Worm (Caenorhabditis elegans) whole organism, L2 larva: ENCODE results near the gene T14G12.11.

Source experiments
- C34F6.9 ChIP-seq: fragments of 150-350 bp; optimal IDR thresholded peaks from 2 replicates; lab custom pipeline; 2014; ENCODE audit warnings: missing biosample characterization, missing genetic modification characterization
- elt-1 ChIP-seq: fragments of 150-350 bp; optimal IDR thresholded peaks from 2 replicates; lab custom pipeline; 2014; ENCODE audit warnings: missing biosample characterization, missing genetic modification characterization
- lin-39 ChIP-seq: fragments of 150-350 bp; optimal IDR thresholded peaks from 2 replicates; lab custom pipeline; 2014; ENCODE audit warnings: missing biosample characterization, missing genetic modification reagents, missing genetic modification characterization
- lsy-2 ChIP-seq, 2 experiments: fragments of 150-350 bp in 1 of 2; sonication (generic microtip) in 1 of 2; optimal IDR thresholded peaks; 2 replicates each; lab custom pipeline; 2014 to 2017; ENCODE audit warnings: missing biosample characterization in 2 of 2, missing genetic modification characterization in 2 of 2
- nhr-10 ChIP-seq: sonication (generic microtip); optimal IDR thresholded peaks from 2 replicates; lab custom pipeline; 2017; ENCODE audit warnings: missing biosample characterization, missing genetic modification characterization
- nhr-11 ChIP-seq: fragments of 150-350 bp; optimal IDR thresholded peaks from 2 replicates; lab custom pipeline; 2014; ENCODE audit warnings: missing biosample characterization, missing genetic modification characterization
- snpc-4 ChIP-seq: fragments of 150-350 bp; optimal IDR thresholded peaks from 2 replicates; lab custom pipeline; 2014; ENCODE audit warnings: missing biosample characterization, missing genetic modification characterization
- unc-39 ChIP-seq: fragments of 150-350 bp; optimal IDR thresholded peaks from 2 replicates; lab custom pipeline; 2014; ENCODE audit warnings: missing biosample characterization, missing genetic modification characterization
- zag-1 ChIP-seq: fragments of 150-350 bp; optimal IDR thresholded peaks from 2 replicates; lab custom pipeline; 2014; ENCODE audit warnings: missing biosample characterization, missing genetic modification characterization

DNA sequence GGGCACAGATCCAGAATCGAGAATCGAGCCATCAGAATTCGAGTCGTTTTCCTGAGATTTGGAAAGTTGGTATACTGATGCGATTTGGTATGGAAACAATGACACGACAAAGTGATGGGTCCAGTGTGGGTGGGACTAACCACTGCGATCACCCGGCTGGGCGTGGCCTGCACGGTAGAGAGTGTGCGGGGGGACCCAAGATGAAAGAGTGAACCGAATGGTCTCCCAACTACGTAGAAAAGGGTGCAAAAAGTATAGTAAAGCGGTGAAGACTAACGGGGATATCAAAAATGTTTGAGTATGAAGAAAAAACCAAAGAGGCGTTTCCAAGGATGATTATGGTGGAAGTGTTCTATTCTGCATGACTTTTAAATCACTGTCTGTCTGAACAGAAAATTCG is 20.1 kb downstream of the T14G12.11 start, which contains the start of gene fkh-2:
- TF ChIP-seq snpc-4 (tag; lab: Kevin White, UChicago) (no peak), nhr-10 (tag; lab: Kevin White, UChicago) (no peak), elt-1 (tag; lab: Kevin White, UChicago) (no peak), lin-39 (tag; lab: Kevin White, UChicago) (no peak), unc-39 (tag; lab: Kevin White, UChicago) (no peak), lsy-2 (tag; optimal IDR thresholded peaks at IDR 0.05; lab: Kevin White, UChicago) (no peak), C34F6.9 (tag; lab: Kevin White, UChicago) (no peak), zag-1 (tag; lab: Kevin White, UChicago) (no peak), nhr-11 (tag; lab: Kevin White, UChicago) (no peak)
